Worm (Caenorhabditis elegans) whole organism, early embryonic: Measurements from ENCODE around the gene scd-1.

Experiments
- F13C5.2 ChIP-seq: sonication (generic microtip); optimal IDR thresholded peaks from 2 replicates; lab custom pipeline; 2017; ENCODE audit warnings: mild to moderate bottlenecking, missing genetic modification characterization, inconsistent platforms, missing compliant biosample characterization
- aly-1 ChIP-seq: sonication (generic microtip); optimal IDR thresholded peaks from 2 replicates; lab custom pipeline; 2016; ENCODE audit warnings: missing genetic modification characterization, missing compliant biosample characterization
- ama-1 ChIP-seq: fragments of 150-350 bp; optimal IDR thresholded peaks from 2 replicates; lab custom pipeline; 2014
- ets-7 ChIP-seq: sonication (generic microtip); optimal IDR thresholded peaks from 2 replicates; lab custom pipeline; 2016; ENCODE audit warnings: missing genotype, missing genetic modification characterization, missing compliant biosample characterization
- flt-1 ChIP-seq: fragments of 200-800 bp; sonication (Bioruptor generic); IDR thresholded peaks from 2 replicates; pipeline ENCODE4 v1.3.6; 2022; ENCODE audit warnings: missing genetic modification characterization, missing compliant biosample characterization
- hnd-1 ChIP-seq: sonication (generic microtip); optimal IDR thresholded peaks from 2 replicates; lab custom pipeline; 2016; ENCODE audit warnings: missing genetic modification characterization, missing compliant biosample characterization
- pes-1 ChIP-seq: fragments of 200-800 bp; sonication (Bioruptor generic); IDR thresholded peaks from 2 replicates; pipeline ENCODE4 v1.3.6; 2022; ENCODE audit warnings: missing genetic modification reagents, missing genetic modification characterization, missing compliant biosample characterization
- scrt-1 ChIP-seq: fragments of 200-800 bp; sonication (Bioruptor generic); IDR thresholded peaks from 2 replicates; pipeline ENCODE4 v1.3.6; 2022; ENCODE audit warnings: missing genetic modification characterization, missing compliant biosample characterization
- sea-1 ChIP-seq: fragments of 200-800 bp; sonication (Bioruptor generic); conservative IDR thresholded peaks from 2 replicates; pipeline ENCODE4 v1.3.6; 2022; ENCODE audit warnings: missing genetic modification characterization, missing compliant biosample characterization
- tbx-11 ChIP-seq: fragments of 200-800 bp; sonication (Bioruptor generic); IDR thresholded peaks from 2 replicates; pipeline ENCODE4 v1.3.6; 2022; ENCODE audit warnings: missing genetic modification characterization, missing compliant biosample characterization
- tbx-37 ChIP-seq: fragments of 200-800 bp; sonication (Bioruptor generic); conservative IDR thresholded peaks from 2 replicates; pipeline ENCODE4 v1.3.6; 2022; ENCODE audit warnings: missing genetic modification reagents, missing genetic modification characterization, missing compliant biosample characterization
- tra-4 ChIP-seq: sonication (generic microtip); optimal IDR thresholded peaks from 2 replicates; lab custom pipeline; 2017; ENCODE audit warnings: missing genetic modification characterization, missing compliant biosample characterization

ce11 chrX:12469846-12470245 is 55.7 kb downstream of the scd-1 start:
- no peak for TF ChIP-seq pes-1
- TF ChIP-seq hnd-1 (tag; lab: Kevin White, UChicago), result no peak
- no peak for TF ChIP-seq ama-1 (lab: Kevin White, UChicago)
- no peak for TF ChIP-seq F13C5.2 (tag; lab: Kevin White, UChicago)
- TF ChIP-seq flt-1 (GFP tag; lab: Robert Waterston, UW), result no peak
- TF ChIP-seq scrt-1 (GFP tag; lab: Robert Waterston, UW), result no peak
- no peak for TF ChIP-seq tbx-37 (GFP tag; lab: Robert Waterston, UW)
- no peak for TF ChIP-seq tra-4 (tag; lab: Kevin White, UChicago)
- no peak for TF ChIP-seq tbx-11 (GFP tag; lab: Robert Waterston, UW)
- TF ChIP-seq aly-1 (tag; lab: Kevin White, UChicago), result no peak
- no peak for TF ChIP-seq sea-1
- no peak for TF ChIP-seq ets-7 (tag; lab: Kevin White, UChicago)
